Fruit fly (Drosophila melanogaster) Kc167 (cell line): ENCODE measurements around the gene Pburs.

Experiments used
- Myc ChIP-seq: fragments of >200 bp; optimal IDR thresholded peaks from 2 replicates; lab custom pipeline; 2017; ENCODE audit warnings: missing external identifiers
- Sin3A ChIP-seq: fragments of >200 bp; optimal IDR thresholded peaks from 2 replicates; lab custom pipeline; 2018; ENCODE audit warnings: missing external identifiers
- h ChIP-seq: fragments of >200 bp; optimal IDR thresholded peaks from 3 replicates; lab custom pipeline; 2018; ENCODE audit warnings: missing external identifiers
- insv ChIP-seq: fragments of >200 bp; optimal IDR thresholded peaks from 3 replicates; lab custom pipeline; 2018; ENCODE audit warnings: missing external identifiers
- psq ChIP-seq: fragments of >200 bp; optimal IDR thresholded peaks from 2 replicates; lab custom pipeline; 2017; ENCODE audit warnings: missing external identifiers
- ttk ChIP-seq: sonication (Bioruptor generic); optimal IDR thresholded peaks from 2 replicates; lab custom pipeline; 2017; ENCODE audit warnings: missing external identifiers

Gene Pburs

dm6 chr2L:14454247-14454646, 37.1 kb upstream of the Pburs start:
- TF ChIP-seq h (lab: Kevin White, UChicago) (no peak), Myc (lab: Kevin White, UChicago) (no peak), insv (lab: Kevin White, UChicago) (no peak), Sin3A (no peak), ttk (lab: Kevin White, UChicago) (no peak), psq (lab: Kevin White, UChicago) (no peak)

- TF ChIP-seq psq (lab: Kevin White, UChicago) (no peak), Sin3A (no peak), h (lab: Kevin White, UChicago) (no peak), ttk (lab: Kevin White, UChicago) (no peak), insv (lab: Kevin White, UChicago) (no peak), Myc (lab: Kevin White, UChicago) (no peak)
Measured at dm6 chr2L:14452920-14453791, 36.0 kb upstream of the Pburs start.

- TF ChIP-seq Myc (lab: Kevin White, UChicago) (no peak), psq (lab: Kevin White, UChicago) (no peak), Sin3A (no peak), h (lab: Kevin White, UChicago) (no peak), insv (lab: Kevin White, UChicago) (no peak), ttk (lab: Kevin White, UChicago) (no peak)
Measured at dm6 chr2L:14451286-14451685, 34.2 kb upstream of the Pburs start.

- TF ChIP-seq Myc (lab: Kevin White, UChicago) (no peak), Sin3A (no peak), ttk (lab: Kevin White, UChicago) (no peak), psq (lab: Kevin White, UChicago) (no peak), h (lab: Kevin White, UChicago) (no peak), insv (lab: Kevin White, UChicago) (no peak)
Measured at dm6 chr2L:14450822-14451221, 33.7 kb upstream of the Pburs start, which contains the start of gene CG15283. Gene CG15283, minus strand, starts transcription at chr2L:14450922.

- TF ChIP-seq h (lab: Kevin White, UChicago) (no peak), Myc (lab: Kevin White, UChicago) (no peak)
Measured at dm6 chr2L:14449886-14450548, 32.9 kb upstream of the Pburs start.

dm6 chr2L:14448784-14449183, 31.7 kb upstream of the Pburs start:
- TF ChIP-seq insv (lab: Kevin White, UChicago) (no peak), ttk (lab: Kevin White, UChicago) (no peak), Myc (lab: Kevin White, UChicago) (no peak), h (lab: Kevin White, UChicago) (no peak), psq (lab: Kevin White, UChicago) (no peak), Sin3A (no peak)

- TF ChIP-seq h (lab: Kevin White, UChicago) (no peak), ttk (lab: Kevin White, UChicago) (no peak), Sin3A (no peak), psq (lab: Kevin White, UChicago) (no peak), Myc (lab: Kevin White, UChicago) (no peak), insv (lab: Kevin White, UChicago) (no peak)
Measured at dm6 chr2L:14447558-14447957, 30.4 kb upstream of the Pburs start.

- TF ChIP-seq insv (lab: Kevin White, UChicago) (no peak), h (lab: Kevin White, UChicago) (no peak), Myc (lab: Kevin White, UChicago) (no peak), psq (lab: Kevin White, UChicago) (no peak), Sin3A (no peak), ttk (lab: Kevin White, UChicago) (no peak)
Measured at dm6 chr2L:14445588-14446484, 28.7 kb upstream of the Pburs start.

dm6 chr2L:14444834-14445233, 27.7 kb upstream of the Pburs start:
- TF ChIP-seq h (lab: Kevin White, UChicago) (no peak), Sin3A (no peak), psq (lab: Kevin White, UChicago) (no peak), Myc (lab: Kevin White, UChicago) (no peak), ttk (lab: Kevin White, UChicago) (no peak), insv (lab: Kevin White, UChicago) (no peak)

dm6 chr2L:14443667-14444285, 26.6 kb upstream of the Pburs start:
- no peak for TF ChIP-seq Sin3A
- TF ChIP-seq insv (lab: Kevin White, UChicago): no peak
- TF ChIP-seq ttk (lab: Kevin White, UChicago): no peak
- TF ChIP-seq Myc (lab: Kevin White, UChicago): no peak
- TF ChIP-seq psq (lab: Kevin White, UChicago): no peak
- TF ChIP-seq h (lab: Kevin White, UChicago): no peak
